Worm (Caenorhabditis elegans) whole organism, midembryonic: ENCODE results near the gene ZK896.5.

Experiments
- T22C8.4 ChIP-seq: fragments of 200-800 bp; sonication (Bioruptor generic); IDR thresholded peaks from 2 replicates; pipeline ENCODE4 v1.3.6; 2022; ENCODE audit warnings: missing genetic modification characterization, missing compliant biosample characterization
- cog-1 ChIP-seq: sonication (generic microtip); optimal IDR thresholded peaks from 2 replicates; lab custom pipeline; 2016; ENCODE audit warnings: missing genetic modification characterization, missing compliant biosample characterization
- flt-1 ChIP-seq: fragments of 200-800 bp; sonication (Bioruptor generic); IDR thresholded peaks from 2 replicates; pipeline ENCODE4 v1.3.6; 2022; ENCODE audit warnings: missing genetic modification characterization, missing compliant biosample characterization
- klf-2 ChIP-seq: fragments of 200-800 bp; sonication (Bioruptor generic); conservative IDR thresholded peaks from 2 replicates; pipeline ENCODE4 v1.3.6; 2022; ENCODE audit warnings: missing genetic modification reagents, missing genetic modification characterization, missing compliant biosample characterization
- med-1 ChIP-seq: sonication (generic microtip); optimal IDR thresholded peaks from 2 replicates; lab custom pipeline; 2017; ENCODE audit warnings: missing genetic modification characterization, mild to moderate bottlenecking, missing compliant biosample characterization, antibody characterized with exemption, missing genetic modification reagents; ENCODE audit not compliant: insufficient read depth
- ref-1 ChIP-seq: fragments of 200-800 bp; sonication (Bioruptor generic); conservative IDR thresholded peaks from 2 replicates; pipeline ENCODE4 v1.3.6; 2022; ENCODE audit warnings: missing genetic modification reagents, missing genetic modification characterization, missing compliant biosample characterization
- tab-1 ChIP-seq: fragments of 200-800 bp; sonication (Bioruptor generic); IDR thresholded peaks from 2 replicates; pipeline ENCODE4 v1.3.6; 2022; ENCODE audit warnings: missing genetic modification characterization, missing compliant biosample characterization
- ztf-23 ChIP-seq: fragments of 200-800 bp; sonication (Bioruptor generic); IDR thresholded peaks from 2 replicates; pipeline ENCODE4 v1.3.6; 2022; ENCODE audit warnings: missing genetic modification reagents, missing genetic modification characterization, missing compliant biosample characterization
- ztf-29 ChIP-seq: fragments of 200-800 bp; sonication (Bioruptor generic); IDR thresholded peaks from 2 replicates; pipeline ENCODE4 v1.3.6; 2022; ENCODE audit warnings: missing genetic modification reagents, missing genetic modification characterization, missing compliant biosample characterization

The ZK896.5 gene

DNA sequence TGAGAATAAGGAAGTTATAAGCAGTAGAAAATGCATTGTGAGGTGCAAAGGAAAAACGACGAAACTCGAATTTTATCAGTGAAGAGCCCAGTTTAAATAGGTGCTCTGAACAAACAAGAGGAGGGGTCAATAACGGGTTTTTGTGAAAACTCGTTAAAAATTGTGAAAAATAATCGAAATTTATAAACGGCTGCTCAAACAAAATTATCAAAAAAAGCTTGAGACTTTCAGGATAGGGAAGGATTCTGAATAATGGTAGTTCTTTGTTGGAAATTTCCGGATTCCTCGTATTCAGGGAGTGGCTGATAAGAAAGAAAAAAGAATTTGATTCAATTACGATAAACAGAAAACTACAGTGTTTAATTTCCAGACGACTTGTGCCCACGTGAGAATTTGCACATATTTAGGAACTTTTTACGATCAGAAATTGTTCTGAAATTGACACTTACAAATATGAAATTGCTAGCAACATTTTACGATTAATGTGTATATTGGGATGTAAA lies 7.9 kb downstream of the ZK896.5 start, which contains the start of gene clec-187:
Gene clec-187 (minus strand): TSS at position 51 of the 503 bp plus-strand sequence.
- TF ChIP-seq ztf-23 (GFP tag; lab: Robert Waterston, UW) (no peak), ztf-29 (GFP tag; lab: Robert Waterston, UW) (no peak), flt-1 (no peak), ref-1 (no peak), klf-2 (GFP tag; lab: Robert Waterston, UW) (no peak), cog-1 (tag; lab: Kevin White, UChicago) (no peak), med-1 (GFP tag; lab: Kevin White, UChicago) (no peak), T22C8.4 (no peak), tab-1 (no peak)

DNA sequence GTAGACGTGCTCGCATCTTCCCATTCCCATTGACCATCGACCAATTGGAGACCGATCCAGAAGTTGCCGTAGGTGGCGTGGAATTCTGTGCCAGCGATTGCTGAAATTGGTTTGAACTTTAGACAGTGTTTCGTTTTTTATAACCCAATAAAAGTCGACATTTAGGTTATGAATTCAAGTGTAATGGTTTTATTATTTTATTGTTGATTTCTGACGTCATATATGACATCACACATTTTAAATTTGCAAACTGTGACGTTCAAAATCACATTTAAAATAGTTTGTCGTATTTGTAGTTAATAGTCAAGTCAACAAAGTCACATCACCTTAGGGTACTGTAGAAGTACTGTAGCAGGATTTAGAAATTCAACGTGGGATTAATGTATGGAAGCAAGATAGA lies 9.1 kb downstream of the ZK896.5 start:
- TF ChIP-seq klf-2 (GFP tag; lab: Robert Waterston, UW) (no peak), tab-1 (no peak), ztf-29 (GFP tag; lab: Robert Waterston, UW) (no peak), T22C8.4 (no peak), flt-1 (no peak), ref-1 (no peak), cog-1 (tag; lab: Kevin White, UChicago) (no peak), ztf-23 (GFP tag; lab: Robert Waterston, UW) (no peak), med-1 (GFP tag; lab: Kevin White, UChicago) (no peak)

DNA sequence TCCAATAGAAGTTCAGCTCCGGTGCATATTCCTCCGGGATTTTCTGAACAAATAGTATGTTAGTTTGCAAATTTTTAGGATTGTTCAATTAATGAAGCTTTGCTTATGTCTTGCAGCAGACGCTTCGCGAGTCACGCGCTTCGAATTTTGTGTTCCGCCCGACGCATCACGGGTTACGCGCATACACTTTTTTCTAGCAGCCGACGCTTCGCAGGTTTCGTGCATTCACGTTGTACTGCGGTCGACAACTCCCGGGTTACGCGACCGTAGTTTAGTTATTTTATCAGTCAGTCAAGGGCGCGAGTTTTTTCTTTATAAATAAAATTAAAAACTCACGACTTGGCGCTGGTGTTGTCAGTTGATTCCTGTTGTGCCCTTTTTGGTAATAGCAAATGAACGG lies 9.6 kb downstream of the ZK896.5 start:
- TF ChIP-seq ztf-23 (GFP tag; lab: Robert Waterston, UW) (no peak), flt-1 (no peak), med-1 (GFP tag; lab: Kevin White, UChicago) (no peak), T22C8.4 (no peak), cog-1 (tag; lab: Kevin White, UChicago) (no peak), ztf-29 (GFP tag; lab: Robert Waterston, UW) (no peak), tab-1 (no peak), ref-1 (no peak), klf-2 (GFP tag; lab: Robert Waterston, UW) (no peak)

DNA sequence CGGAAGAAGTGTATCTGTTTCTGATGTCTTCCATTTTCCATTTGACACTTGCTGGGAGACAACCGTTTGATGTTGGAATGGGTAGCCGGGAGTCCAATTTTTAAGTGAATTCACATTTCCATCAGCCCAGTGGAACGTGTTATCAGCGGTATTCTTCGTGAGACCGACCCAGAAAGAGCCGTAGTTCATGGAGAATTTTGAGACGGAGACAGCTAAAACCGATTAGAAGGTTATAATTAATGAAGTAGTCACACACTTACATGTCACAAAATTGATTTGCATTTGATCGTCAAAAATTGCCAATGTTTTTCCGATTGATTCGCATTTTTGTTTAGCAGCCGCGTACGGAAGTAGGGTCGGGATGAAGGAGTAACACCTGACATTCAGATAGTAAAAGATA lies 10.1 kb downstream of the ZK896.5 start:
- TF ChIP-seq flt-1: no peak
- TF ChIP-seq klf-2 (GFP tag; lab: Robert Waterston, UW): no peak
- no peak for TF ChIP-seq med-1 (GFP tag; lab: Kevin White, UChicago)
- TF ChIP-seq ref-1: no peak
- no peak for TF ChIP-seq tab-1
- TF ChIP-seq ztf-23 (GFP tag; lab: Robert Waterston, UW): no peak
- no peak for TF ChIP-seq T22C8.4
- no peak for TF ChIP-seq cog-1 (tag; lab: Kevin White, UChicago)
- TF ChIP-seq ztf-29 (GFP tag; lab: Robert Waterston, UW): no peak

DNA sequence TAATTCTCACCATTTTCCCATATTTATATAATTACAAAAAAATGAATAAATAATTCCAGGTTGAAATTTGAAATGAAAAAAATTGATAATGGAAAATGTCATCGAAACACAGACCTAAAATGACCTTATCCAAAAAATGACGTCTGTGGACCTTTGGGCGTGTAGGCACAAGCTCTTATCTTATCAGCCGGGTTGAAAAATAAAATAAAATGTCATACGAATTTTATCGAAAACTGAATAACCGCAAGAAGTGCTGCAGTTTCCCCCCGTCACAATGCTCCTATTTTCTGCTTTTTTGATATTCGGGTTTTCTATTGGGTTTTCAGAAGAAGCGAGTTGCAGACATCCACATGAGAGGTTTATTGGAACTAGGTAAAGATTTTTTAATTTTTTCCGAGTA lies 13.6 kb downstream of the ZK896.5 start, which contains the start of gene clec-186:
Gene clec-186 (plus strand): TSS at position 226 of the 400 bp plus-strand sequence.
- TF ChIP-seq ref-1 (no peak), tab-1 (no peak), ztf-29 (GFP tag; lab: Robert Waterston, UW) (no peak), cog-1 (tag; lab: Kevin White, UChicago) (no peak), ztf-23 (GFP tag; lab: Robert Waterston, UW) (no peak), flt-1 (no peak)

DNA sequence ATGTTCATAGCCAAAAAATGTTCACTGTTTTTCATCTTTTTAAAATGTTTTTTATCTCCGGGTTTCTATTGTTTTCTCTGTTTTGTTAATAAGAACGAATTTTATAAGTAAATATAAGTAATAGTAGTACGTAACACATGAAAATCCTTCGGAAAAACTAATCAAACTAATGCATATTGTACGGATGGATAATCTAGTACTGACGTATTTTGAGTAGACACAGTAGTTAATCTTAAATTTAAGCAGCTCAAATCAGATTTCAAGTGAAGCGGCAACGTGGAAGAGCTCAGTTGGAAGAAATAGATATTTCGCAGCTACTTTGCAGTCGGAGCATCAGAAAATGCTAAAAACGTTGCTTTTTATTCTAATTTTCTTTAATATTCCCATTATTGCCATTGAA lies 19.6 kb downstream of the ZK896.5 start, which contains the start of gene gcy-18:
Gene gcy-18 (plus strand): TSS at position 301 of the 400 bp plus-strand sequence.
- no peak for TF ChIP-seq ztf-23 (GFP tag; lab: Robert Waterston, UW)
- TF ChIP-seq ref-1: no peak
- TF ChIP-seq T22C8.4: no peak
- TF ChIP-seq cog-1 (tag; lab: Kevin White, UChicago): no peak
- TF ChIP-seq flt-1: no peak
- TF ChIP-seq tab-1: no peak
- no peak for TF ChIP-seq ztf-29 (GFP tag; lab: Robert Waterston, UW)
- TF ChIP-seq klf-2 (GFP tag; lab: Robert Waterston, UW): no peak
- no peak for TF ChIP-seq med-1 (GFP tag; lab: Kevin White, UChicago)

DNA sequence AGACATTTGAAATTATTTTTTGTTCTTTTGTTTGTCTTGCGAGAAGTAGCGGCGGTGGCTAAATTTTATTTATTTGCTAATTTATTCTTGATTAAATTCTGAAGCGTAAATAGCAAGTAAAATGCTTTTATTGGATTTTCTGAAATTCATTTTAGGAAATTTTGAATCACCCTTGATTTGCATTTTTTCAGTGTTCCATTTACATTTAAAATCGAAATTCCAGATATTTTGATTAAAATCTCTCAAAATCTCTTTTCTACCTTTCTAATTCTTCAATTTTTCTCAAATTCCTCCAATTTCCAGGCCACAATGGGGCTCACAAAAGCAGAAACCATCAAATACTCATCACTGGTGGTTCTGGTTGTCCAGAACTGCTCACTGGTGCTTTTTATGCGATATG lies 24.2 kb downstream of the ZK896.5 start, which contains the start of gene nstp-5:
Gene nstp-5 (plus strand): TSS at position 301 of the 400 bp plus-strand sequence.
- TF ChIP-seq T22C8.4 (no peak), med-1 (GFP tag; lab: Kevin White, UChicago) (no peak), tab-1 (no peak), klf-2 (GFP tag; lab: Robert Waterston, UW) (no peak), ztf-23 (GFP tag; lab: Robert Waterston, UW) (no peak), ztf-29 (GFP tag; lab: Robert Waterston, UW) (no peak), cog-1 (tag; lab: Kevin White, UChicago) (no peak), ref-1 (no peak), flt-1 (no peak)

DNA sequence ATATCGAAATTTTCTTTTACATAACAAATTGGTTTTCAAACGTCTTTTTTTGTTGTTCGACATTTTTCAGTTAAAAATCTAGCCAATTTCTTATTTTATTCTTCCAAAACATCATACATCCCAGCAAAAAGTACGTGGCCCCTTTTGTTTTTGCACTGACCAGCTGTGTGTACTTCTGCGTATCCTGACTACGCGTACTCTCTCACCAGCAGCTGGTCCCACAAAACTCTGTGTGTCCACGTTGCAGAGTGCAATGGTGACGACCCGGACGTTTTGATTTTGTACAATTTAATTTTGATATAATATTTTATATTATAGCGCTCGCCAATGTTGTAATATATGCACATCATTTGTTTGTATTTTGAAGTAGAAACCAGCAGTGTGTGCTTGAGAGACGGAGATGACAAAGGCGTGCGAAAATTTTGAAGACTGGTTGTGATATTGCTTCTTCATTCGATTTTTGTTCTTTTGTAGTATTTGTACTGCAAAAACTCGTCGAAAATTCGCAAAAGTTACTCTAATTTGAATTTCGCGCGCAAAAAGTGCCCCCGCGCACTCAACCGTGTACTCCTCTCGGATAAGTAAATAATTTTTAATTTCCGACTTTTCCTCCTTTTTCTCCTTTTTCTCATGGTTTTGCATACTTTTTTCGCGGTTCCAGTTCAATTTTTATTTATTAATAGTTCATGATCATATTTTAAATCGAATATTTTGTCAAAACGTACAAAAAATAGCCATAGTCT lies 24.9 kb downstream of the ZK896.5 start:
- TF ChIP-seq ztf-23 (GFP tag; lab: Robert Waterston, UW) (no peak), tab-1 (no peak), ztf-29 (GFP tag; lab: Robert Waterston, UW) (no peak), cog-1 (tag; lab: Kevin White, UChicago) (no peak), flt-1 (no peak), T22C8.4 (no peak), med-1 (GFP tag; lab: Kevin White, UChicago) (no peak), ref-1 (no peak), klf-2 (GFP tag; lab: Robert Waterston, UW) (no peak)

DNA sequence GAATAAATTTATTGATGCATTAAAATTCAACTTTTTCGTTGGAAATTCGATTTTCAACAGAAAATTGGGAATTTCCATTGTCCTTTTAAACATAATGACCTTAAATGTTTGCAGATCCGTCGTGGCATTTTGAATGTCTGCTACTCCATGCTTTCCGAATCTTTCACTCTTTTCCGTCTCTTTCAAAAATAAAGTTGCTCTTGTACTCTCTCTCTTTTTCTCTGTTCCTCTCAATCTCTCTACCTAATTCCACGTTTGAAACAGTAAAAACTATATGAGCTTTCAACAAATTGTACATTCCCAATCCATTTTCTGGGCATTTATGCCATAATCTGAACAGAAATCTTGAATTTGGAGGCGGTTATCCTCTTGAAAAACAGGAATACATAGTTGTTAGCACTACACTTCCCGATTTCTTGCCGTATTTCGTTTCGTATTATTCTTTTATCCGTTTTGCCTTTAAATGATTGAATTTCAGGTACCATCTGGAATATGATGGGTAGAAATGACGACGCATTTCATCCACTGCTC lies 30.4 kb downstream of the ZK896.5 start, which contains the start of gene srf-3:
Gene srf-3 (plus strand): TSS at position 481 of the 531 bp plus-strand sequence.
- TF ChIP-seq ref-1: no peak
- no peak for TF ChIP-seq med-1 (GFP tag; lab: Kevin White, UChicago)
- TF ChIP-seq cog-1 (tag; lab: Kevin White, UChicago): no peak
- TF ChIP-seq flt-1: no peak
- TF ChIP-seq tab-1: no peak
- no peak for TF ChIP-seq T22C8.4
- no peak for TF ChIP-seq klf-2 (GFP tag; lab: Robert Waterston, UW)
- no peak for TF ChIP-seq ztf-29 (GFP tag; lab: Robert Waterston, UW)
- no peak for TF ChIP-seq ztf-23 (GFP tag; lab: Robert Waterston, UW)
